Fruit fly (Drosophila melanogaster): ENCODE data around the gene CG32512.

Gene CG32512

dm6 chrX:21116864-21117464 is 49.6 kb upstream of the CG32512 start, which contains the start of the genes unc and CG15445 (continued):
- TF ChIP-seq CG42726 (GFP tag; IDR thresholded peaks at IDR 0.05; ENCODE audit: partially characterized antibody) (peak; percentile 96), CG30431 (GFP tag; optimal IDR thresholded peaks at IDR 0.05) (peak; percentile 28), Rx (GFP tag; IDR thresholded peaks at IDR 0.05) (no peak), ttk (GFP tag; IDR thresholded peaks at IDR 0.05) (no peak), crp (GFP tag; optimal IDR thresholded peaks at IDR 0.05) (peak; percentile 59 to 88), eve (GFP tag; optimal IDR thresholded peaks at IDR 0.05) (no peak), CG18619 (GFP tag; optimal IDR thresholded peaks at IDR 0.05) (no peak), corto (GFP tag; optimal IDR thresholded peaks at IDR 0.05) (no peak), Bteb2 (GFP tag; optimal IDR thresholded peaks at IDR 0.05) (no peak), B-H2 (GFP tag; optimal IDR thresholded peaks at IDR 0.05) (no peak), eyg (GFP tag; optimal IDR thresholded peaks at IDR 0.05) (no peak), gt (GFP tag; IDR thresholded peaks at IDR 0.05) (no peak), da (GFP tag; optimal IDR thresholded peaks at IDR 0.05) (no peak), CG12942 (GFP tag; optimal IDR thresholded peaks at IDR 0.05) (no peak), Lim3 (GFP tag; IDR thresholded peaks at IDR 0.05) (no peak), sd (tag; optimal IDR thresholded peaks at IDR 0.05) (no peak), CG6765 (GFP tag; optimal IDR thresholded peaks at IDR 0.05) (no peak), ewg (GFP tag; optimal IDR thresholded peaks at IDR 0.05) (peak; percentile 78), CG13775 (GFP tag; optimal IDR thresholded peaks at IDR 0.05) (peak; percentile 5), CG17361 (GFP tag; IDR thresholded peaks at IDR 0.05) (no peak; the same call in 2 of the 3 replicates), chif (GFP tag; optimal IDR thresholded peaks at IDR 0.05) (peak in 1 of 2 experiments; percentile 23), Ravus (GFP tag; IDR thresholded peaks at IDR 0.05) (no peak), repo (GFP tag; optimal IDR thresholded peaks at IDR 0.05) (no peak), CG4617 (GFP tag; optimal IDR thresholded peaks at IDR 0.05; ENCODE audit: borderline replicate concordance) (peak; percentile 71), otp (GFP tag; IDR thresholded peaks at IDR 0.05) (no peak), CG18476 (GFP tag; optimal IDR thresholded peaks at IDR 0.05) (no peak), prd (optimal IDR thresholded peaks at IDR 0.05) (no peak), prd (GFP tag; IDR thresholded peaks at IDR 0.05) (peak; percentile 54; the same call in 2 of the 3 replicates), CG8281 (tag; optimal IDR thresholded peaks at IDR 0.05) (no peak), croc (GFP tag; conservative IDR thresholded peaks at IDR 0.05) (no peak), CkIIα-i1 (GFP tag; IDR thresholded peaks at IDR 0.05) (no peak), MESR4 (GFP tag; optimal IDR thresholded peaks at IDR 0.05) (peak; percentile 60), chn (GFP tag; optimal IDR thresholded peaks at IDR 0.05) (peak; percentile 12), HLH3B (GFP tag; IDR thresholded peaks at IDR 0.05) (no peak), gro (GFP tag; optimal IDR thresholded peaks at IDR 0.05) (no peak), phol (tag; optimal IDR thresholded peaks at IDR 0.05) (peak; percentile 42), Jarid2 (GFP tag; optimal IDR thresholded peaks at IDR 0.05) (no peak), aop (GFP tag; IDR thresholded peaks at IDR 0.05) (no peak), D19A (tag; optimal IDR thresholded peaks at IDR 0.05) (no peak), Scr (GFP tag; IDR thresholded peaks at IDR 0.05; ENCODE audit: partially characterized antibody) (peak; percentile 84), CG9797 (GFP tag; optimal IDR thresholded peaks at IDR 0.05) (peak; percentile 11), CG4707 (GFP tag; optimal IDR thresholded peaks at IDR 0.05) (no peak), slbo (GFP tag; IDR thresholded peaks at IDR 0.05) (peak; percentile 61), gcm (GFP tag; optimal IDR thresholded peaks at IDR 0.05) (no peak), CG8478 (optimal IDR thresholded peaks at IDR 0.05) (no peak), CG12104 (GFP tag; optimal IDR thresholded peaks at IDR 0.05) (no peak), CG12071 (GFP tag; optimal IDR thresholded peaks at IDR 0.05) (no peak), Nf-YC (tag; optimal IDR thresholded peaks at IDR 0.05) (no peak), lola (GFP tag; optimal IDR thresholded peaks at IDR 0.05) (no peak), sob (GFP tag; IDR thresholded peaks at IDR 0.05) (peak; percentile 65; the same call in 1 of the 2 replicates), zfh2 (GFP tag; optimal IDR thresholded peaks at IDR 0.05) (peak; percentile 35)

Measured in whole organism, embryonic.